Worm (Caenorhabditis elegans): ENCODE results near the gene cdk-4.

DNA sequence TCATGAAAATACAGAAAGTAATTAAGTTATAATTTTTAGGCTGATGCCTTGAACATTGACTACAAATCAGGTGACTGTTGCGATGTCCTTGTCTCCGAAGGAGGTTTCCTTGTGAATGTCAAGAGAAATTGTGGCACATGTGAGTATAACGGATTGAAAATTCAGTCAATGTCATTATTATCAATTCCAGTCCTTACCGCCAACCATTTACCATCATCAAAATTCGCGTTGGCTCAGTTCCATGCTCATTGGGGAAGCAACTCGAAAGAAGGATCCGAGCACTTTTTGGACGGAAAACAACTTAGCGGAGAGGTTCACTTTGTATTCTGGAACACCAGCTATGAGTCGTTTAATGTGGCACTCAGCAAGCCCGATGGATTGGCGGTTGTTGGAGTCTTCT is 24.6 kb upstream of the cdk-4 start:
- TF ChIP-seq unc-62 (GFP tag; optimal IDR thresholded peaks at IDR 0.05) (no peak), lsy-2 (tag; optimal IDR thresholded peaks at IDR 0.05) (no peak), nhr-76 (tag; optimal IDR thresholded peaks at IDR 0.05) (no peak), nhr-12 (tag; optimal IDR thresholded peaks at IDR 0.05) (no peak), blmp-1 (tag; optimal IDR thresholded peaks at IDR 0.05) (no peak), ztf-11 (tag; optimal IDR thresholded peaks at IDR 0.05) (no peak), sptf-1 (tag; optimal IDR thresholded peaks at IDR 0.05) (no peak), pha-4 (tag; optimal IDR thresholded peaks at IDR 0.05) (no peak), hlh-1 (tag; optimal IDR thresholded peaks at IDR 0.05) (no peak), tbx-8 (GFP tag; optimal IDR thresholded peaks at IDR 0.05) (no peak), drap-1 (GFP tag; optimal IDR thresholded peaks at IDR 0.05) (no peak)
